Worm (Caenorhabditis elegans) whole organism, L4/young adult: Measurements from ENCODE around the gene rhi-1.

Experiments
- W03F9.2 ChIP-seq: fragments of 150-350 bp; optimal IDR thresholded peaks from 2 replicates; lab custom pipeline; 2014; ENCODE audit warnings: missing biosample characterization, missing genetic modification characterization
- dao-5 ChIP-seq: sonication (generic microtip); optimal IDR thresholded peaks from 2 replicates; lab custom pipeline; 2016; ENCODE audit warnings: missing genotype, missing genetic modification characterization, moderate library complexity, missing compliant biosample characterization

- TF ChIP-seq dao-5 (tag; lab: Kevin White, UChicago) (no peak), W03F9.2 (no peak)
Observed at ce11 chrX:4490400-4490799, 17.9 kb upstream of the rhi-1 start.
